Worm (Caenorhabditis elegans) whole organism, L4/young adult: ENCODE results near the gene C05C12.6.

Source experiments
- W03F9.2 ChIP-seq: fragments of 150-350 bp; optimal IDR thresholded peaks from 2 replicates; lab custom pipeline; 2014; ENCODE audit warnings: missing biosample characterization, missing genetic modification characterization
- dao-5 ChIP-seq: sonication (generic microtip); optimal IDR thresholded peaks from 2 replicates; lab custom pipeline; 2016; ENCODE audit warnings: missing genotype, missing genetic modification characterization, moderate library complexity, missing compliant biosample characterization

DNA sequence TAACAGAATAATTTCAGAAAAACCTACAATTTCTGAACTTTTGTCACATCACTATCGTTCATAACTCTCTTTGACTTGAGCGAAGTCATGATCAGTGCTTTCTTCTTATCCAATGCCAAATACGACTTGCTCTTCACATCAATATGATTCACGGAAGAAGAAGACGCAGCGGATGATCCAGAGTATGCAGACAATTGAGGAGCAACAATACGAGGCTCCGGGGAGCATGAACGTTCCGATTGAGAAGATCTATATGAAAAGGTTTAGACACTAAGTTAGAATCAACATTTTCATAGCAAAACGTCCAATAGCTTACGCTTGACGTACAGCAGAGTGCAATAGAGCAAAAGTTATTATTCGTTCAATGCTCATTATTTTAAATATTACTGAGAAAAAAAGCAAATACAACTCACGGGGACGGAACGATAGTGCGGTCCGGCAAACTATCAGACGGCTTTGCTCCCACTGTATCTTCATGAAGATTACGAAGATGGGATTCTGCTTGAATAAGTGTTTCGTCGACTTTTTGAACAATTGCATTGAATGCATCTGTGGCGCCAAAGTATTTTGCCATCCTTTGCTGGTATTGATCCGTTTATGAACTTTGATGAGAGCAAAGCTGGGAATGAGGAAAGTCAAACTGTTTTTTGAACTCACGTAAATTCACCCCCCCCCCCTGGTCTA lies 19.4 kb upstream of the C05C12.6 start, which contains the start of gene C05C12.5:
- TF ChIP-seq dao-5 (no peak), W03F9.2 (no peak)
